Fruit fly (Drosophila melanogaster): ENCODE results near the gene Tbcc.

dm6 chr2L:4195672-4196281 lies 8.2 kb upstream of the Tbcc start:
- TF ChIP-seq CG8478 (optimal IDR thresholded peaks at IDR 0.05) (no peak), psq (optimal IDR thresholded peaks at IDR 0.05) (no peak), Dll (optimal IDR thresholded peaks at IDR 0.05) (no peak), usp (GFP tag; optimal IDR thresholded peaks at IDR 0.05) (no peak), pan (optimal IDR thresholded peaks at IDR 0.05) (no peak), EcR (GFP tag; optimal IDR thresholded peaks at IDR 0.05) (no peak)
